Fruit fly (Drosophila melanogaster): ENCODE data around the gene CG14312.

CG14312 gene

DNA sequence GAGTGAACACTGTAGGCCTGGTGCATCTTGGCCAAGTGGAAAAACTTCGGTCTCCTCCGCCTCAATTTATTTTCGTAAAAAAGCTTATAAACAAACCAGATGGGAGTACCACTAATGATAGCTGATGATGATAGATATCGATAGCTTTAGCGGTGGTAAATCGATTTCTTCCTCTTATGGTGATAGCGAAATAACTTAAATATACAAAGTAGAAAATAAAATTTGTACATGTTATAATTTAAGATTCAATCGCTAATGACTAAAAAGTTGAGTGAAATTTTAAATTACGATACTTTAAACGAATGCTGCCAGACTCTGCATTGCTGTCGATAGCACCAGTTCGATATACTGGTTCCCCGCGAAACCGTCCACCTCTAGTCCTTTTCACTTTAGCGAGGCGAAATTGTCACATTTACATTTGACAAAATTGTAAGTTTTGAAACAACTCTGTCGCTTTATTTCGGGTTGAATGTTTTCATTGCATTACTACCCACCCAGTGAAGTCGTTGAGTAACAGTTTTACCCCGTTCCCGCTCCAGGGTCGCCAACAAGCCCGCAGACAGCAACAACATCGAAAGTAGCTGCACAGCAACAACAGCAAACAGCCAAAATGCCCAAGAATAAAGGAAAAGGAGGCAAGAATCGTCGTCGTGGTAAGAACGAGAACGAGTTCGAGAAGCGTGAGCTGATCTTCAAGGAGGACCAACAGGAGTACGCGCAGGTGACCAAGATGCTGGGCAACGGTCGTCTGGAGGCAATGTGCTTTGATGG lies 8.8 kb downstream of the CG14312 start, which contains the start of the genes Vps39 and eIF1A (continued):
- TF ChIP-seq Trl (optimal IDR thresholded peaks at IDR 0.05): no peak
- peak; percentile 29 for TF ChIP-seq Trl (GFP tag; optimal IDR thresholded peaks at IDR 0.05)
- TF ChIP-seq NFAT (GFP tag; IDR thresholded peaks at IDR 0.05): no peak
- no peak for TF ChIP-seq caup (GFP tag; optimal IDR thresholded peaks at IDR 0.05; ENCODE audit: severe bottlenecking)
- no peak for TF ChIP-seq CG17186 (GFP tag; optimal IDR thresholded peaks at IDR 0.05)
- no peak for TF ChIP-seq CG17328 (GFP tag; IDR thresholded peaks at IDR 0.05)
- TF ChIP-seq pum (GFP tag; optimal IDR thresholded peaks at IDR 0.05): peak; percentile 32
- TF ChIP-seq ftz-f1 (GFP tag; optimal IDR thresholded peaks at IDR 0.05): no peak
- TF ChIP-seq CG4730 (GFP tag; IDR thresholded peaks at IDR 0.05): no peak
- TF ChIP-seq ken (GFP tag; IDR thresholded peaks at IDR 0.05): no peak
- peak; percentile 76 for TF ChIP-seq dm (GFP tag; optimal IDR thresholded peaks at IDR 0.05)
- peak; percentile 93 for TF ChIP-seq CG13287 (GFP tag; IDR thresholded peaks at IDR 0.05; ENCODE audit: partially characterized antibody)
- TF ChIP-seq Doc3 (GFP tag; IDR thresholded peaks at IDR 0.05; ENCODE audit: partially characterized antibody): peak; percentile 84
- no peak for TF ChIP-seq btn (GFP tag; optimal IDR thresholded peaks at IDR 0.05)
- no peak for TF ChIP-seq sens-2 (GFP tag; IDR thresholded peaks at IDR 0.05)
- no peak for TF ChIP-seq CG5180 (GFP tag; optimal IDR thresholded peaks at IDR 0.05)
- TF ChIP-seq CG8944 (GFP tag; optimal IDR thresholded peaks at IDR 0.05): peak; percentile 28
- peak; percentile 12 for TF ChIP-seq gfzf (GFP tag; optimal IDR thresholded peaks at IDR 0.05)
- no peak for TF ChIP-seq CG7839 (tag; optimal IDR thresholded peaks at IDR 0.05)
- peak; percentile 17 for TF ChIP-seq CG13775 (GFP tag; optimal IDR thresholded peaks at IDR 0.05)
- TF ChIP-seq slp2 (GFP tag; optimal IDR thresholded peaks at IDR 0.05): no peak
- TF ChIP-seq Asciz (GFP tag; optimal IDR thresholded peaks at IDR 0.05): no peak
- TF ChIP-seq CG30403 (GFP tag; optimal IDR thresholded peaks at IDR 0.05): peak; percentile 67
- TF ChIP-seq Fer2 (tag; optimal IDR thresholded peaks at IDR 0.05): no peak
- TF ChIP-seq so (GFP tag; IDR thresholded peaks at IDR 0.05): 0 out of 3 replicates have a peak, but pooled peaks have one; percentile 14
- TF ChIP-seq insv (GFP tag; optimal IDR thresholded peaks at IDR 0.05): no peak
- TF ChIP-seq shn (GFP tag; optimal IDR thresholded peaks at IDR 0.05): no peak
- TF ChIP-seq prd (optimal IDR thresholded peaks at IDR 0.05): no peak
- TF ChIP-seq prd (GFP tag; IDR thresholded peaks at IDR 0.05): peak; percentile 26; the same call in 1 of the 3 replicates
- TF ChIP-seq CG16779 (GFP tag; IDR thresholded peaks at IDR 0.05): no peak
- TF ChIP-seq tna (GFP tag; IDR thresholded peaks at IDR 0.05; ENCODE audit: partially characterized antibody): peak; percentile 83
- no peak for TF ChIP-seq gce (GFP tag; IDR thresholded peaks at IDR 0.05)
- no peak for TF ChIP-seq CG15269 (tag; optimal IDR thresholded peaks at IDR 0.05)
- TF ChIP-seq ash1 (GFP tag; optimal IDR thresholded peaks at IDR 0.05): no peak
- no peak for TF ChIP-seq CG14050 (GFP tag; IDR thresholded peaks at IDR 0.05)
- peak; percentile 91 for TF ChIP-seq CG16813 (GFP tag; IDR thresholded peaks at IDR 0.05; ENCODE audit: partially characterized antibody)
- TF ChIP-seq ind (GFP tag; optimal IDR thresholded peaks at IDR 0.05): peak; percentile 29
- TF ChIP-seq Hr39 (optimal IDR thresholded peaks at IDR 0.05): no peak
- TF ChIP-seq psq (GFP tag; optimal IDR thresholded peaks at IDR 0.05): no peak
- TF ChIP-seq Hr51 (GFP tag; optimal IDR thresholded peaks at IDR 0.05): peak in 1 of 2 experiments; percentile 33
- TF ChIP-seq B-H1 (GFP tag; IDR thresholded peaks at IDR 0.05): no peak
- TF ChIP-seq pho (GFP tag; optimal IDR thresholded peaks at IDR 0.05): peak; percentile 64
- TF ChIP-seq CG7987 (GFP tag; optimal IDR thresholded peaks at IDR 0.05): no peak
- no peak for TF ChIP-seq CG3726 (GFP tag; IDR thresholded peaks at IDR 0.05)
- peak; percentile 48 for TF ChIP-seq YL-1 (GFP tag; optimal IDR thresholded peaks at IDR 0.05)
- TF ChIP-seq CG4404 (GFP tag; IDR thresholded peaks at IDR 0.05): no peak; the same call in 1 of the 2 replicates
- peak; percentile 66 for TF ChIP-seq CG7963 (GFP tag; IDR thresholded peaks at IDR 0.05; ENCODE audit: partially characterized antibody)
- no peak for TF ChIP-seq gem (tag; optimal IDR thresholded peaks at IDR 0.05)
- TF ChIP-seq maf-S (GFP tag; optimal IDR thresholded peaks at IDR 0.05): peak; percentile 44
- TF ChIP-seq CG15479 (GFP tag; optimal IDR thresholded peaks at IDR 0.05): no peak
